Worm (Caenorhabditis elegans): ENCODE data around the gene C31H1.1.

Gene C31H1.1

ce11 chrIV:5753954-5754543, 43.2 kb upstream of the C31H1.1 start (continued):
- no peak for TF ChIP-seq ham-2 (GFP tag; optimal IDR thresholded peaks at IDR 0.05)
- TF ChIP-seq ceh-39 (tag; optimal IDR thresholded peaks at IDR 0.05): no peak
- peak; percentile 60 for TF ChIP-seq mep-1 (tag; optimal IDR thresholded peaks at IDR 0.05)
- TF ChIP-seq nhr-237 (tag; optimal IDR thresholded peaks at IDR 0.05): peak; percentile 76
- no peak for TF ChIP-seq ceh-83 (GFP tag; optimal IDR thresholded peaks at IDR 0.05)
- peak; percentile 30 for TF ChIP-seq elt-3 (tag; optimal IDR thresholded peaks at IDR 0.05)

- TF ChIP-seq M03D4.4 (tag; optimal IDR thresholded peaks at IDR 0.05) (no peak), ces-1 (GFP tag; optimal IDR thresholded peaks at IDR 0.05) (peak; percentile 56), cnd-1 (tag; optimal IDR thresholded peaks at IDR 0.05) (no peak), elt-3 (tag; optimal IDR thresholded peaks at IDR 0.05) (no peak), mls-2 (tag; optimal IDR thresholded peaks at IDR 0.05) (peak; percentile 13)
Measured at ce11 chrIV:5754821-5755220, 42.4 kb upstream of the C31H1.1 start.

ce11 chrIV:5755922-5756321, 41.3 kb upstream of the C31H1.1 start:
- no peak for TF ChIP-seq lsy-2 (tag; optimal IDR thresholded peaks at IDR 0.05)
- no peak for TF ChIP-seq nhr-28 (tag; optimal IDR thresholded peaks at IDR 0.05)
- no peak for TF ChIP-seq unc-62 (GFP tag; optimal IDR thresholded peaks at IDR 0.05)
- no peak for TF ChIP-seq tbx-8 (GFP tag; optimal IDR thresholded peaks at IDR 0.05)
- no peak for TF ChIP-seq nhr-237 (tag; optimal IDR thresholded peaks at IDR 0.05)
- no peak for TF ChIP-seq mls-2 (tag; optimal IDR thresholded peaks at IDR 0.05)
- TF ChIP-seq mab-5 (tag; optimal IDR thresholded peaks at IDR 0.05): no peak
- TF ChIP-seq elt-3 (tag; optimal IDR thresholded peaks at IDR 0.05): no peak
- no peak for TF ChIP-seq pha-4 (tag; optimal IDR thresholded peaks at IDR 0.05)

- TF ChIP-seq lsy-2 (tag; optimal IDR thresholded peaks at IDR 0.05): no peak
- no peak for TF ChIP-seq M03D4.4 (tag; optimal IDR thresholded peaks at IDR 0.05)
- no peak for TF ChIP-seq nhr-237 (tag; optimal IDR thresholded peaks at IDR 0.05)
- TF ChIP-seq ceh-43 (GFP tag; optimal IDR thresholded peaks at IDR 0.05): no peak
- TF ChIP-seq unc-120 (tag; optimal IDR thresholded peaks at IDR 0.05; ENCODE audit: poor library complexity, severe bottlenecking): no peak
- TF ChIP-seq unc-39 (tag; optimal IDR thresholded peaks at IDR 0.05): no peak
- no peak for TF ChIP-seq lin-32 (GFP tag; optimal IDR thresholded peaks at IDR 0.05)
- no peak for TF ChIP-seq nhr-12 (tag; optimal IDR thresholded peaks at IDR 0.05)
- TF ChIP-seq flh-1 (GFP tag; optimal IDR thresholded peaks at IDR 0.05): no peak
- TF ChIP-seq unc-62 (GFP tag; optimal IDR thresholded peaks at IDR 0.05): no peak
- TF ChIP-seq cnd-1 (tag; optimal IDR thresholded peaks at IDR 0.05): no peak
- no peak for TF ChIP-seq ces-1 (GFP tag; optimal IDR thresholded peaks at IDR 0.05)
- no peak for TF ChIP-seq ceh-83 (GFP tag; optimal IDR thresholded peaks at IDR 0.05)
- no peak for TF ChIP-seq nhr-76 (tag; optimal IDR thresholded peaks at IDR 0.05)
- no peak for TF ChIP-seq elt-3 (tag; optimal IDR thresholded peaks at IDR 0.05)
- no peak for TF ChIP-seq zip-8 (tag; optimal IDR thresholded peaks at IDR 0.05)
- TF ChIP-seq sem-2 (GFP tag; optimal IDR thresholded peaks at IDR 0.05): no peak
- TF ChIP-seq mep-1 (tag; optimal IDR thresholded peaks at IDR 0.05): no peak
- no peak for TF ChIP-seq lin-13 (tag; optimal IDR thresholded peaks at IDR 0.05)
- TF ChIP-seq nhr-28 (tag; optimal IDR thresholded peaks at IDR 0.05): no peak
Measured at ce11 chrIV:5757762-5758161, 39.5 kb upstream of the C31H1.1 start, which contains the start of gene nhr-46. Gene nhr-46 (minus strand): TSS chrIV:5757862.

ce11 chrIV:5758695-5759094, 38.6 kb upstream of the C31H1.1 start:
- TF ChIP-seq elt-1 (tag; optimal IDR thresholded peaks at IDR 0.05; ENCODE audit: borderline replicate concordance, insufficient read depth) (peak; percentile 66), ham-2 (GFP tag; optimal IDR thresholded peaks at IDR 0.05) (no peak)

ce11 chrIV:5760656-5761055, 36.6 kb upstream of the C31H1.1 start:
- TF ChIP-seq ceh-43 (GFP tag; optimal IDR thresholded peaks at IDR 0.05): no peak
